Fruit fly (Drosophila melanogaster): ENCODE results near the gene COX6CL.

Gene COX6CL

dm6 chr2L:5781181-5781580, 37.1 kb downstream of the COX6CL start (continued):
- TF ChIP-seq CG18011 (GFP tag; optimal IDR thresholded peaks at IDR 0.05), result no peak
- TF ChIP-seq CG2129 (GFP tag; IDR thresholded peaks at IDR 0.05; ENCODE audit: partially characterized antibody), result no peak
- TF ChIP-seq Lpt (GFP tag; optimal IDR thresholded peaks at IDR 0.05), result no peak
- no peak for TF ChIP-seq dati (GFP tag; IDR thresholded peaks at IDR 0.05)
- no peak for TF ChIP-seq bowl (GFP tag; IDR thresholded peaks at IDR 0.05)
- TF ChIP-seq tll (GFP tag; optimal IDR thresholded peaks at IDR 0.05), result no peak
- no peak for TF ChIP-seq CG18262 (tag; optimal IDR thresholded peaks at IDR 0.05)
- TF ChIP-seq Eip74EF (GFP tag; optimal IDR thresholded peaks at IDR 0.05), result no peak
- no peak for TF ChIP-seq CG7357 (GFP tag; IDR thresholded peaks at IDR 0.05)
- TF ChIP-seq CG6689 (GFP tag; IDR thresholded peaks at IDR 0.05), result no peak
- no peak for TF ChIP-seq fd102C (GFP tag; optimal IDR thresholded peaks at IDR 0.05)
- TF ChIP-seq schlank (tag; optimal IDR thresholded peaks at IDR 0.05), result no peak
- TF ChIP-seq Atf3 (GFP tag; optimal IDR thresholded peaks at IDR 0.05), result no peak
- no peak for TF ChIP-seq dmrt11E (tag; optimal IDR thresholded peaks at IDR 0.05)
- no peak for TF ChIP-seq CG31388 (GFP tag; optimal IDR thresholded peaks at IDR 0.05)
- TF ChIP-seq HLH54F (GFP tag; optimal IDR thresholded peaks at IDR 0.05), result no peak
- no peak for TF ChIP-seq ci (GFP tag; IDR thresholded peaks at IDR 0.05)
- TF ChIP-seq Dek (tag; optimal IDR thresholded peaks at IDR 0.05), result no peak
- no peak for TF ChIP-seq Hr51 (GFP tag; optimal IDR thresholded peaks at IDR 0.05)
- no peak for TF ChIP-seq CG8281 (tag; optimal IDR thresholded peaks at IDR 0.05)
- no peak for TF ChIP-seq CG7786 (GFP tag; optimal IDR thresholded peaks at IDR 0.05)
- no peak for TF ChIP-seq CG1233 (GFP tag; optimal IDR thresholded peaks at IDR 0.05)
- TF ChIP-seq CG10565 (GFP tag; optimal IDR thresholded peaks at IDR 0.05), result no peak
- TF ChIP-seq CG18599 (GFP tag; optimal IDR thresholded peaks at IDR 0.05), result no peak
- TF ChIP-seq HHEX (GFP tag; optimal IDR thresholded peaks at IDR 0.05), result no peak
- no peak for TF ChIP-seq CG2712 (tag; optimal IDR thresholded peaks at IDR 0.05)
- TF ChIP-seq CG11723 (GFP tag; optimal IDR thresholded peaks at IDR 0.05), result no peak
- no peak for TF ChIP-seq CG14441 (GFP tag; IDR thresholded peaks at IDR 0.05)
- no peak for TF ChIP-seq cwo (GFP tag; optimal IDR thresholded peaks at IDR 0.05)
- TF ChIP-seq NFAT (GFP tag; IDR thresholded peaks at IDR 0.05), result no peak
- no peak for TF ChIP-seq CG9797 (GFP tag; optimal IDR thresholded peaks at IDR 0.05)
- no peak for TF ChIP-seq NK7.1 (GFP tag; optimal IDR thresholded peaks at IDR 0.05)
- no peak for TF ChIP-seq tio (GFP tag; optimal IDR thresholded peaks at IDR 0.05)
- TF ChIP-seq pan (optimal IDR thresholded peaks at IDR 0.05), result no peak
- peak in 1 of 2 experiments; percentile 42 for TF ChIP-seq pan (GFP tag; optimal IDR thresholded peaks at IDR 0.05 in 1 of 2, IDR thresholded peaks at IDR 0.05 in 1 of 2)
- TF ChIP-seq mirr (GFP tag; optimal IDR thresholded peaks at IDR 0.05), result peak; percentile 15
- TF ChIP-seq CG13287 (GFP tag; IDR thresholded peaks at IDR 0.05; ENCODE audit: partially characterized antibody), result no peak; the same call in 1 of the 2 replicates
- no peak for TF ChIP-seq ara (GFP tag; IDR thresholded peaks at IDR 0.05)
- TF ChIP-seq NfI (GFP tag; optimal IDR thresholded peaks at IDR 0.05), result no peak
- TF ChIP-seq Tbp (GFP tag; optimal IDR thresholded peaks at IDR 0.05), result no peak
- no peak for TF ChIP-seq zf30C (GFP tag; optimal IDR thresholded peaks at IDR 0.05)
- peak; percentile 80 for TF ChIP-seq Med (GFP tag)
- TF ChIP-seq CG6854 (GFP tag; optimal IDR thresholded peaks at IDR 0.05), result no peak
- no peak for TF ChIP-seq CG6813 (GFP tag; optimal IDR thresholded peaks at IDR 0.05)
- TF ChIP-seq CG13123 (GFP tag; optimal IDR thresholded peaks at IDR 0.05), result no peak
- TF ChIP-seq CG4820 (GFP tag; optimal IDR thresholded peaks at IDR 0.05), result no peak
- TF ChIP-seq mld (GFP tag; IDR thresholded peaks at IDR 0.05; ENCODE audit: partially characterized antibody), result 0 out of 3 replicates have a peak, but pooled peaks have one; percentile 40
- TF ChIP-seq CG12219 (GFP tag; optimal IDR thresholded peaks at IDR 0.05), result no peak
- no peak for TF ChIP-seq CG4282 (GFP tag; optimal IDR thresholded peaks at IDR 0.05)
- TF ChIP-seq CG4707 (GFP tag; optimal IDR thresholded peaks at IDR 0.05), result no peak
- no peak for TF ChIP-seq C15 (GFP tag; IDR thresholded peaks at IDR 0.05)

All from whole organism, embryonic.